Fruit fly (Drosophila melanogaster) whole organism, wandering third instar larva: Measurements from ENCODE around the gene CG11828.
A peak's percentile ranks its signal among the peaks of the same experiment; 100 is the strongest.

Experiments used
- Abd-B ChIP-seq: fragments of >200 bp; optimal IDR thresholded peaks from 2 replicates; lab custom pipeline; 2017; ENCODE audit warnings: missing biosample characterization, missing genetic modification characterization
- Dfd ChIP-seq: fragments of >200 bp; optimal IDR thresholded peaks from 2 replicates; lab custom pipeline; 2017; ENCODE audit warnings: missing biosample characterization, missing genetic modification characterization
- Hr78 ChIP-seq: fragments of >200 bp; optimal IDR thresholded peaks from 2 replicates; lab custom pipeline; 2017; ENCODE audit warnings: missing biosample characterization, missing genetic modification characterization
- Jra ChIP-seq: sonication (Bioruptor generic); optimal IDR thresholded peaks from 2 replicates; lab custom pipeline; 2016; ENCODE audit warnings: missing biosample characterization, missing genetic modification characterization
- Rel ChIP-seq, 2 experiments: fragments of 200-800 bp; sonication (Bioruptor generic) in 1 of 2; optimal IDR thresholded peaks; 2 replicates in 1 of 2; 3 replicates in 1 of 2; lab custom pipeline; 2016 to 2019; ENCODE audit warnings: mild to moderate bottlenecking in 2 of 2, missing biosample characterization in 2 of 2, missing genetic modification characterization in 2 of 2, moderate library complexity in 1 of 2
- br ChIP-seq: fragments of 200-800 bp; sonication (Bioruptor generic); optimal IDR thresholded peaks from 2 replicates; lab custom pipeline; 2016; ENCODE audit warnings: missing biosample characterization, missing genetic modification characterization
- dmrt93B ChIP-seq: fragments of 200-800 bp; sonication (Bioruptor generic); optimal IDR thresholded peaks from 2 replicates; lab custom pipeline; 2018; ENCODE audit warnings: missing biosample characterization, mild to moderate bottlenecking, missing genetic modification characterization
- fru ChIP-seq: fragments of 200-800 bp; sonication (Bioruptor generic); optimal IDR thresholded peaks from 3 replicates; lab custom pipeline; 2016; ENCODE audit warnings: missing biosample characterization, mild to moderate bottlenecking, missing genetic modification characterization
- h ChIP-seq: fragments of 200-800 bp; sonication (Bioruptor generic); optimal IDR thresholded peaks from 3 replicates; lab custom pipeline; 2016; ENCODE audit warnings: missing biosample characterization, mild to moderate bottlenecking, missing genetic modification characterization
- lola ChIP-seq: fragments of >200 bp; optimal IDR thresholded peaks from 2 replicates; lab custom pipeline; 2017; ENCODE audit warnings: missing biosample characterization, missing genetic modification characterization
- pan ChIP-seq: fragments of >200 bp; optimal IDR thresholded peaks from 2 replicates; lab custom pipeline; 2017
- psq ChIP-seq: fragments of 200-800 bp; sonication (Bioruptor generic); optimal IDR thresholded peaks from 3 replicates; lab custom pipeline; 2017; ENCODE audit warnings: missing biosample characterization, mild to moderate bottlenecking, missing genetic modification characterization, moderate library complexity

DNA sequence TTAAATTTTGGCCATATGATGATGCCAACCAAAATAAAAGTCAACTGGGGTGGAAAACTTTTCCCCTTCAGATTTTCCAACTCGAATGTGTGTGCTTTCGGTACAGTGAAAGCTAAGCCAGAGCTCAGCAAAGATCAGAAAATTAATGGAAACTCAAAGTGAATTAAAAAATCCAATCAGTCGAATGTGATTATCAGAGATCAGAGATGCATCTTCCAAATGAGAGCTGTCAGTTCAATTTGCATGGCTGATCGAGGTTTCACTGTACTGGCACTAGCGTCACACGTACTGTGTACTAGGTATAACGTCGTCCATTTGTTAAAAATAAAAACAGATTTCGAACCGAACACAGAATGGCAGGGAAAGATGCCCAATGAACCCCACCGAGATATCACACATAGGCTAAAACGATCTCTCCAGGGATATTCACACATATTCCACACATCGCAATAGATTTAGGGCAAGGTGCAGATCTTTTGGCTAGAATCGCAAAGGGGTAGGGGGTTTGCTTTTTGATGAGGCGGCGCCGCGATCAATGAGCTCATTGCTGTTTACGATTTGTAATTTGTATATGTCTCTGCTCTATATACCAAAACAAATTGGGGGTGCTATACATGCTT is 17.9 kb upstream of the CG11828 start:
- no peak for TF ChIP-seq pan
- peak; percentile 45 for TF ChIP-seq h (GFP tag; lab: Kevin White, UChicago)
- TF ChIP-seq Rel (GFP tag; optimal IDR thresholded peaks at IDR 0.05; lab: Kevin White, UChicago) = no peak
- no peak for TF ChIP-seq Rel (tag; optimal IDR thresholded peaks at IDR 0.05; lab: Kevin White, UChicago)
- no peak for TF ChIP-seq Jra (GFP tag; lab: Kevin White, UChicago)
- TF ChIP-seq Dfd (GFP tag; lab: Kevin White, UChicago) = no peak
- TF ChIP-seq Hr78 (GFP tag; lab: Kevin White, UChicago) = no peak
- TF ChIP-seq psq = no peak
- peak; percentile 31 for TF ChIP-seq br (GFP tag; lab: Kevin White, UChicago)
- no peak for TF ChIP-seq lola
- TF ChIP-seq fru (GFP tag; lab: Kevin White, UChicago) = peak; percentile 4
- peak; percentile 20 for TF ChIP-seq dmrt93B (GFP tag; lab: Kevin White, UChicago)
- no peak for TF ChIP-seq Abd-B (GFP tag; lab: Kevin White, UChicago)
